Worm (Caenorhabditis elegans) whole organism, late embryonic: ENCODE measurements around the gene Y75B12A.2.

Experiments
- C08G9.2 ChIP-seq: sonication (generic microtip); optimal IDR thresholded peaks from 2 replicates; lab custom pipeline; 2016; ENCODE audit warnings: mild to moderate bottlenecking, missing genetic modification characterization, moderate library complexity, missing compliant biosample characterization
- C38D4.7 ChIP-seq: fragments of 200-800 bp; sonication (Bioruptor generic); optimal IDR thresholded peaks from 2 replicates; lab custom pipeline; 2018; ENCODE audit warnings: mild to moderate bottlenecking, missing genetic modification characterization, moderate library complexity, missing compliant biosample characterization
- K02D7.2 ChIP-seq: sonication (generic microtip); optimal IDR thresholded peaks from 2 replicates; lab custom pipeline; 2017; ENCODE audit warnings: mild to moderate bottlenecking, missing genetic modification characterization, missing compliant biosample characterization
- K09A11.1 ChIP-seq: sonication (generic microtip); optimal IDR thresholded peaks from 2 replicates; lab custom pipeline; 2017; ENCODE audit warnings: antibody characterized with exemption, mild to moderate bottlenecking, missing genetic modification characterization, missing compliant biosample characterization; ENCODE audit not compliant: insufficient read depth
- T23F11.4 ChIP-seq: fragments of 200-800 bp; sonication (Bioruptor generic); optimal IDR thresholded peaks from 2 replicates; lab custom pipeline; 2018; ENCODE audit warnings: mild to moderate bottlenecking, missing genetic modification characterization, missing compliant biosample characterization
- ahr-1 ChIP-seq: sonication (generic microtip); optimal IDR thresholded peaks from 2 replicates; lab custom pipeline; 2016; ENCODE audit warnings: missing genetic modification characterization, missing compliant biosample characterization
- ama-1 ChIP-seq: fragments of 150-350 bp; optimal IDR thresholded peaks from 2 replicates; lab custom pipeline; 2014
- ceh-18 ChIP-seq: sonication (generic microtip); optimal IDR thresholded peaks from 2 replicates; lab custom pipeline; 2016; ENCODE audit warnings: missing genetic modification characterization, missing compliant biosample characterization
- ceh-19 ChIP-seq: fragments of 200-800 bp; sonication (Bioruptor generic); optimal IDR thresholded peaks from 2 replicates; lab custom pipeline; 2018; ENCODE audit warnings: mild to moderate bottlenecking, missing genetic modification characterization, missing compliant biosample characterization
- ceh-22 ChIP-seq: sonication (generic microtip); optimal IDR thresholded peaks from 2 replicates; lab custom pipeline; 2017; ENCODE audit warnings: missing biosample characterization, missing genetic modification characterization
- ceh-24 ChIP-seq: sonication (generic microtip); optimal IDR thresholded peaks from 2 replicates; lab custom pipeline; 2016; ENCODE audit warnings: mild to moderate bottlenecking, missing genetic modification characterization, missing compliant biosample characterization
- ceh-31 ChIP-seq: sonication (generic microtip); optimal IDR thresholded peaks from 2 replicates; lab custom pipeline; 2016; ENCODE audit warnings: missing genetic modification characterization, missing compliant biosample characterization
- ceh-34 ChIP-seq: sonication (generic microtip); optimal IDR thresholded peaks from 2 replicates; lab custom pipeline; 2016; ENCODE audit warnings: mild to moderate bottlenecking, missing genetic modification characterization, missing compliant biosample characterization
- ceh-45 ChIP-seq: fragments of 200-800 bp; sonication (Bioruptor generic); IDR thresholded peaks from 2 replicates; pipeline ENCODE4 v1.3.6; 2022; ENCODE audit warnings: missing genetic modification reagents, missing genetic modification characterization, missing compliant biosample characterization
- ceh-9 ChIP-seq: sonication (generic microtip); optimal IDR thresholded peaks from 2 replicates; lab custom pipeline; 2016; ENCODE audit warnings: mild to moderate bottlenecking, missing genetic modification characterization, inconsistent platforms, missing compliant biosample characterization
- che-1 ChIP-seq: sonication (generic microtip); optimal IDR thresholded peaks from 2 replicates; lab custom pipeline; 2016; ENCODE audit warnings: mild to moderate bottlenecking, missing genetic modification characterization, missing compliant biosample characterization
- dmd-4 ChIP-seq: sonication (generic microtip); optimal IDR thresholded peaks from 2 replicates; lab custom pipeline; 2016; ENCODE audit warnings: borderline replicate concordance, missing genetic modification characterization, missing compliant biosample characterization
- dve-1 ChIP-seq: sonication (generic microtip); optimal IDR thresholded peaks from 2 replicates; lab custom pipeline; 2017; ENCODE audit warnings: antibody characterized with exemption, mild to moderate bottlenecking, missing genetic modification characterization, missing compliant biosample characterization
- elt-2 ChIP-seq: sonication (generic microtip); optimal IDR thresholded peaks from 2 replicates; lab custom pipeline; 2016; ENCODE audit warnings: missing genetic modification reagents, missing genetic modification characterization, missing compliant biosample characterization
- eyg-1 ChIP-seq: sonication (generic microtip); optimal IDR thresholded peaks from 2 replicates; lab custom pipeline; 2016; ENCODE audit warnings: missing genotype, missing genetic modification characterization, missing compliant biosample characterization
- fax-1 ChIP-seq: sonication (generic microtip); optimal IDR thresholded peaks from 2 replicates; lab custom pipeline; 2016; ENCODE audit warnings: missing genotype, missing genetic modification characterization, missing compliant biosample characterization
- fkh-6 ChIP-seq: sonication (generic microtip); optimal IDR thresholded peaks from 2 replicates; lab custom pipeline; 2016; ENCODE audit warnings: missing genetic modification characterization, missing compliant biosample characterization
- hlh-15 ChIP-seq: sonication (generic microtip); optimal IDR thresholded peaks from 2 replicates; lab custom pipeline; 2016; ENCODE audit warnings: missing genetic modification characterization, missing compliant biosample characterization
- hlh-30 ChIP-seq: sonication (generic microtip); optimal IDR thresholded peaks from 2 replicates; lab custom pipeline; 2017; ENCODE audit warnings: antibody characterized with exemption, missing genetic modification characterization, missing compliant biosample characterization; ENCODE audit not compliant: insufficient read depth
- hlh-6 ChIP-seq: sonication (generic microtip); optimal IDR thresholded peaks from 2 replicates; lab custom pipeline; 2016; ENCODE audit warnings: missing genotype, missing genetic modification characterization, missing compliant biosample characterization
- hlh-8 ChIP-seq: sonication (generic microtip); optimal IDR thresholded peaks from 2 replicates; lab custom pipeline; 2016; ENCODE audit warnings: missing genotype, missing genetic modification characterization, missing compliant biosample characterization
- lin-11 ChIP-seq: fragments of 200-800 bp; sonication (Bioruptor generic); optimal IDR thresholded peaks from 2 replicates; lab custom pipeline; 2018; ENCODE audit warnings: mild to moderate bottlenecking, missing genetic modification characterization, missing compliant biosample characterization
- madf-2 ChIP-seq: sonication (generic microtip); optimal IDR thresholded peaks from 2 replicates; lab custom pipeline; 2017; ENCODE audit warnings: missing genetic modification characterization, missing compliant biosample characterization
- mec-3 ChIP-seq: sonication (generic microtip); optimal IDR thresholded peaks from 2 replicates; lab custom pipeline; 2016; ENCODE audit warnings: borderline replicate concordance, missing genetic modification characterization, missing compliant biosample characterization
- nhr-11 ChIP-seq: fragments of 150-350 bp; optimal IDR thresholded peaks from 2 replicates; lab custom pipeline; 2014; ENCODE audit warnings: missing biosample characterization, missing genetic modification characterization
- npax-4 ChIP-seq: sonication (generic microtip); optimal IDR thresholded peaks from 2 replicates; lab custom pipeline; 2016; ENCODE audit warnings: missing genetic modification characterization, missing compliant biosample characterization
- pag-3 ChIP-seq: sonication (generic microtip); optimal IDR thresholded peaks from 2 replicates; lab custom pipeline; 2016; ENCODE audit warnings: missing compliant biosample characterization, missing genetic modification characterization, borderline replicate concordance
- pat-9 ChIP-seq: fragments of 200-800 bp; sonication (Bioruptor generic); optimal IDR thresholded peaks from 2 replicates; lab custom pipeline; 2018; ENCODE audit warnings: mild to moderate bottlenecking, missing genetic modification characterization, moderate library complexity, missing compliant biosample characterization
- pax-1 ChIP-seq: fragments of 150-350 bp; optimal IDR thresholded peaks from 2 replicates; lab custom pipeline; 2014; ENCODE audit warnings: missing biosample characterization, missing genetic modification characterization
- pha-2 ChIP-seq: sonication (generic microtip); optimal IDR thresholded peaks from 2 replicates; lab custom pipeline; 2017; ENCODE audit warnings: mild to moderate bottlenecking, missing genetic modification characterization, missing compliant biosample characterization
- pha-4 ChIP-seq: fragments of 150-350 bp; optimal IDR thresholded peaks from 2 replicates; lab custom pipeline; 2018; ENCODE audit warnings: missing biosample characterization, missing genetic modification reagents, missing genetic modification characterization
- pros-1 ChIP-seq: fragments of 150-350 bp; optimal IDR thresholded peaks from 2 replicates; lab custom pipeline; 2014; ENCODE audit warnings: missing biosample characterization, missing genetic modification reagents, missing genetic modification characterization
- ref-2 ChIP-seq: sonication (generic microtip); optimal IDR thresholded peaks from 2 replicates; lab custom pipeline; 2016; ENCODE audit warnings: missing genetic modification characterization, missing compliant biosample characterization
- sdc-2 ChIP-seq: sonication (generic microtip); optimal IDR thresholded peaks from 2 replicates; lab custom pipeline; 2016; ENCODE audit warnings: missing genotype, missing genetic modification characterization, missing compliant biosample characterization
- sox-4 ChIP-seq: sonication (generic microtip); optimal IDR thresholded peaks from 2 replicates; lab custom pipeline; 2017; ENCODE audit warnings: mild to moderate bottlenecking, missing genetic modification characterization, inconsistent platforms, missing compliant biosample characterization
- syd-9 ChIP-seq: sonication (generic microtip); optimal IDR thresholded peaks from 2 replicates; lab custom pipeline; 2016; ENCODE audit warnings: mild to moderate bottlenecking, missing genetic modification characterization, moderate library complexity, missing compliant biosample characterization
- tbx-2 ChIP-seq: sonication (generic microtip); optimal IDR thresholded peaks from 2 replicates; lab custom pipeline; 2016; ENCODE audit warnings: missing genetic modification characterization, missing compliant biosample characterization
- ttx-3 ChIP-seq: sonication (generic microtip); optimal IDR thresholded peaks from 2 replicates; lab custom pipeline; 2016; ENCODE audit warnings: missing genetic modification reagents, missing genetic modification characterization, missing compliant biosample characterization
- unc-3 ChIP-seq, 2 experiments: fragments of 200-800 bp in 1 of 2; sonication (Bioruptor generic) in 1 of 2; sonication (generic microtip) in 1 of 2; conservative IDR thresholded peaks in 1 of 2; optimal IDR thresholded peaks in 1 of 2; 2 replicates each; pipeline versions ENCODE4 v1.3.6 to Lab custom; 2016 to 2022; ENCODE audit warnings: missing compliant biosample characterization in 2 of 2, missing genetic modification characterization in 2 of 2, missing genetic modification reagents in 1 of 2
- unc-42 ChIP-seq: sonication (generic microtip); optimal IDR thresholded peaks from 2 replicates; lab custom pipeline; 2016; ENCODE audit warnings: missing genotype, missing genetic modification characterization, missing compliant biosample characterization
- unc-55 ChIP-seq: sonication (generic microtip); optimal IDR thresholded peaks from 2 replicates; lab custom pipeline; 2017; ENCODE audit warnings: missing biosample characterization, missing genetic modification reagents, missing genetic modification characterization
- unc-86 ChIP-seq: sonication (generic microtip); optimal IDR thresholded peaks from 2 replicates; lab custom pipeline; 2016; ENCODE audit warnings: missing genetic modification characterization, missing compliant biosample characterization
- zip-5 ChIP-seq: sonication (generic microtip); optimal IDR thresholded peaks from 2 replicates; lab custom pipeline; 2016; ENCODE audit warnings: missing genetic modification characterization, missing compliant biosample characterization
- ztf-16 ChIP-seq: sonication (generic microtip); optimal IDR thresholded peaks from 2 replicates; lab custom pipeline; 2017; ENCODE audit warnings: missing genetic modification characterization, missing compliant biosample characterization

Gene Y75B12A.2

DNA sequence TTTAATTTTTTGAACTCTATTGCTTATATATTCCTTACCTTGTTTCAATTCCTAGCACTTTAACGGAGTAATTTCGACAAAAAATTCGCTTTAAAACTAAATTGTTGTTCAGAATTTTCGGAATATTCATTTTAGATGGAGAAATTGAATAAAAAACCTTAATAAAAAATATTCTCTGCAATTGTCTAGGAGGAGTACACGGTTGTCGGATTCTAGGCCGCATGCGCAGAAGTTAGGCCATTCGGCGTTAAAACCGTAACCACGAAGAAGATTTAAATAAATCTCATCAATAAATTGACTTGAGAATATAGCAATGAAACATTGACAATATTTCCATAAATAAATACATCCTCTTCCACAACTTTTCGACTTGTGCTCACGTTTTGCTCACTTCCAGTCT, 27.1 kb upstream of the Y75B12A.2 start, which contains the start of the genes C01G10.10 and C01G10.9 (continued):
- TF ChIP-seq sdc-2 (peak; percentile 27), hlh-6 (tag; lab: Kevin White, UChicago) (no peak), dve-1 (tag; lab: Kevin White, UChicago) (no peak), unc-86 (tag; lab: Kevin White, UChicago) (no peak), ztf-16 (tag; lab: Kevin White, UChicago) (no peak), pha-4 (no peak), dmd-4 (tag; lab: Kevin White, UChicago) (no peak), npax-4 (no peak), ceh-24 (no peak), madf-2 (tag; lab: Kevin White, UChicago) (no peak), fax-1 (tag; lab: Kevin White, UChicago) (peak; percentile 48), zip-5 (tag; lab: Kevin White, UChicago) (peak; percentile 78), T23F11.4 (no peak), pha-2 (tag; lab: Kevin White, UChicago) (no peak), pat-9 (tag; lab: Kevin White, UChicago) (no peak), syd-9 (tag; lab: Kevin White, UChicago) (no peak), ttx-3 (tag; lab: Kevin White, UChicago) (no peak), unc-42 (tag; lab: Kevin White, UChicago) (peak; percentile 27), K09A11.1 (tag; lab: Kevin White, UChicago) (no peak), ceh-22 (no peak), nhr-11 (tag; lab: Kevin White, UChicago) (no peak), hlh-8 (tag; lab: Kevin White, UChicago) (peak; percentile 7), pag-3 (no peak), sox-4 (tag; lab: Kevin White, UChicago) (no peak), unc-3 (GFP tag; conservative IDR thresholded peaks at IDR 0.05; lab: Robert Waterston, UW) (no peak), unc-3 (tag; optimal IDR thresholded peaks at IDR 0.05; lab: Kevin White, UChicago) (no peak), unc-55 (no peak), ceh-45 (GFP tag; lab: Robert Waterston, UW) (no peak), ceh-31 (tag; lab: Kevin White, UChicago) (peak; percentile 90), tbx-2 (peak; percentile 87), ceh-34 (tag; lab: Kevin White, UChicago) (peak; percentile 9), mec-3 (tag; lab: Kevin White, UChicago) (no peak), pros-1 (tag; lab: Kevin White, UChicago) (no peak), che-1 (no peak), hlh-30 (tag; lab: Kevin White, UChicago) (no peak), ref-2 (tag; lab: Kevin White, UChicago) (peak; percentile 70), eyg-1 (tag; lab: Kevin White, UChicago) (peak; percentile 4), C38D4.7 (GFP tag; lab: Kevin White, UChicago) (no peak), pax-1 (no peak), lin-11 (no peak), ceh-18 (tag; lab: Kevin White, UChicago) (no peak), fkh-6 (peak; percentile 33), ceh-19 (GFP tag; lab: Kevin White, UChicago) (no peak), ceh-9 (tag; lab: Kevin White, UChicago) (no peak), C08G9.2 (tag; lab: Kevin White, UChicago) (peak; percentile 93), ama-1 (lab: Kevin White, UChicago) (no peak), ahr-1 (tag; lab: Kevin White, UChicago) (no peak), hlh-15 (tag; lab: Kevin White, UChicago) (no peak), elt-2 (tag; lab: Kevin White, UChicago) (peak; percentile 81), K02D7.2 (tag; lab: Kevin White, UChicago) (no peak)
